Worm (Caenorhabditis elegans): ENCODE results near the gene C49C3.7.

DNA sequence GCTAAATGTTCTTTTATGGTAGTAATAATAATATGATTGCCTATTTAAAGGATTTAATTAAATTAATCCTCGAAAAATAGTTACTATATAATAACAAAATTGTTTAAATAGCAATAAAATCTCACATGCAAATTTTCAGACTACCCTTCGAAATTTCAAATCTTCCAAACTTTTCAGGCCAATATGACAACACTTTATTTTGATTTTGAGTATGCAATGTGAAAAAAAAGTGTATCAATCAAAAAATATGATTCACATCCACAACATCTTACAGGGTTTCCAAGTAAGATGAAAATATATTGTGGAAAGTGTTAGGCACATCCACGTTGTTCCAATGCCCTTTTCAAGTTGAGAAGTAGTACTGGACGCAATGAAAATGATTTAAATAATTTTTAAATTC, 20.5 kb upstream of the C49C3.7 start, which contains the start of gene snf-9:
- no peak for TF ChIP-seq aly-1 (tag; optimal IDR thresholded peaks at IDR 0.05)
- TF ChIP-seq ama-1 (optimal IDR thresholded peaks at IDR 0.05): no peak
- TF ChIP-seq hmg-4 (GFP tag; optimal IDR thresholded peaks at IDR 0.05): no peak
- TF ChIP-seq flt-1 (GFP tag; IDR thresholded peaks at IDR 0.05): no peak
- no peak for TF ChIP-seq sea-1 (GFP tag; conservative IDR thresholded peaks at IDR 0.05)
- TF ChIP-seq F13C5.2 (tag; optimal IDR thresholded peaks at IDR 0.05): no peak
- TF ChIP-seq ceh-36 (tag; optimal IDR thresholded peaks at IDR 0.05): no peak
